Worm (Caenorhabditis elegans): Measurements from ENCODE around the gene tex-2.

Gene tex-2

ce11 chrII:5871508-5871907 is 1.9 kb downstream of the tex-2 start:
- peak; percentile 21 for TF ChIP-seq unc-42 (tag; optimal IDR thresholded peaks at IDR 0.05)
- TF ChIP-seq tbx-2 (tag; optimal IDR thresholded peaks at IDR 0.05): peak; percentile 6
- TF ChIP-seq K09A11.1 (tag; optimal IDR thresholded peaks at IDR 0.05; ENCODE audit: insufficient read depth): no peak
- TF ChIP-seq gmeb-2 (tag; optimal IDR thresholded peaks at IDR 0.05): no peak
- TF ChIP-seq ceh-31 (tag; optimal IDR thresholded peaks at IDR 0.05): no peak
- no peak for TF ChIP-seq che-1 (tag; optimal IDR thresholded peaks at IDR 0.05)
- no peak for TF ChIP-seq fkh-10 (GFP tag; optimal IDR thresholded peaks at IDR 0.05)
- TF ChIP-seq lin-11 (tag; optimal IDR thresholded peaks at IDR 0.05): no peak
- peak; percentile 8 for TF ChIP-seq sox-4 (tag; optimal IDR thresholded peaks at IDR 0.05)

ce11 chrII:5866920-5867319 is 6.5 kb downstream of the tex-2 start:
- TF ChIP-seq nfya-1 (tag; optimal IDR thresholded peaks at IDR 0.05): peak; percentile 75
- no peak for TF ChIP-seq ceh-19 (GFP tag; optimal IDR thresholded peaks at IDR 0.05)

- TF ChIP-seq hlh-8 (tag; optimal IDR thresholded peaks at IDR 0.05) (no peak), pag-3 (tag; optimal IDR thresholded peaks at IDR 0.05; ENCODE audit: borderline replicate concordance) (no peak), eyg-1 (tag; optimal IDR thresholded peaks at IDR 0.05) (no peak), hlh-6 (tag; optimal IDR thresholded peaks at IDR 0.05) (no peak), nhr-11 (tag; optimal IDR thresholded peaks at IDR 0.05) (no peak), npax-4 (tag; optimal IDR thresholded peaks at IDR 0.05) (no peak), elt-4 (tag; optimal IDR thresholded peaks at IDR 0.05) (no peak), ceh-48 (tag; optimal IDR thresholded peaks at IDR 0.05) (no peak), madf-2 (tag; optimal IDR thresholded peaks at IDR 0.05) (no peak), unc-55 (GFP tag; optimal IDR thresholded peaks at IDR 0.05) (no peak), gmeb-2 (tag; optimal IDR thresholded peaks at IDR 0.05) (no peak)
Measured at ce11 chrII:5865405-5866308, 7.8 kb downstream of the tex-2 start, which contains the start of gene F55C12.19. F55C12.19 (plus strand) TSS chrII:5866139.

ce11 chrII:5863893-5864292 is 9.5 kb downstream of the tex-2 start, which contains the start of gene tag-234:
tag-234 (plus strand) TSS chrII:5864193.
- TF ChIP-seq pqm-1 (tag; optimal IDR thresholded peaks at IDR 0.05) (no peak), ceh-24 (tag; optimal IDR thresholded peaks at IDR 0.05) (no peak), pax-1 (tag; optimal IDR thresholded peaks at IDR 0.05) (no peak), che-1 (tag; optimal IDR thresholded peaks at IDR 0.05) (no peak), ceh-19 (GFP tag; optimal IDR thresholded peaks at IDR 0.05) (no peak), hlh-6 (tag; optimal IDR thresholded peaks at IDR 0.05) (no peak), madf-2 (tag; optimal IDR thresholded peaks at IDR 0.05) (no peak), unc-42 (tag; optimal IDR thresholded peaks at IDR 0.05) (no peak), fax-1 (tag; optimal IDR thresholded peaks at IDR 0.05) (no peak), ztf-16 (tag; optimal IDR thresholded peaks at IDR 0.05) (no peak), F13H6.1 (tag; optimal IDR thresholded peaks at IDR 0.05) (no peak), rnt-1 (tag; optimal IDR thresholded peaks at IDR 0.05) (no peak)

ce11 chrII:5860621-5861020 is 12.8 kb downstream of the tex-2 start:
- TF ChIP-seq hlh-15 (tag; optimal IDR thresholded peaks at IDR 0.05) (no peak), ceh-31 (tag; optimal IDR thresholded peaks at IDR 0.05) (peak; percentile 41), unc-42 (tag; optimal IDR thresholded peaks at IDR 0.05) (peak; percentile 5)

ce11 chrII:5858322-5858721 is 15.1 kb downstream of the tex-2 start, which contains the start of gene F55C12.4:
F55C12.4 (minus strand) TSS chrII:5858422.
- TF ChIP-seq ceh-6 (GFP tag; optimal IDR thresholded peaks at IDR 0.05) (no peak), tbx-7 (tag; optimal IDR thresholded peaks at IDR 0.05) (no peak), ceh-2 (tag; optimal IDR thresholded peaks at IDR 0.05) (no peak), ceh-24 (tag; optimal IDR thresholded peaks at IDR 0.05) (no peak), nhr-11 (tag; optimal IDR thresholded peaks at IDR 0.05) (no peak), ceh-30 (tag; optimal IDR thresholded peaks at IDR 0.05) (no peak)
